Worm (Caenorhabditis elegans) whole organism, mixed stage, embryonic: ENCODE data around the gene mfsd-8.
A peak's percentile ranks its signal among the peaks of the same experiment; 100 is the strongest.
"Not testable (repeated sequence)": the region's sequence is repeated elsewhere in the genome, so short reads cannot be mapped to it uniquely, and the experiment has no call there.

ENCODE experiments used
- M03D4.4 ChIP-seq: sonication (generic microtip); optimal IDR thresholded peaks from 2 replicates; lab custom pipeline; 2017; ENCODE audit warnings: mild to moderate bottlenecking, missing genetic modification characterization, missing compliant biosample characterization
- bed-3 ChIP-seq: fragments of 200-800 bp; sonication (Bioruptor generic); optimal IDR thresholded peaks from 3 replicates; lab custom pipeline; 2018; ENCODE audit warnings: mild to moderate bottlenecking, missing genetic modification characterization, moderate library complexity, missing compliant biosample characterization
- blmp-1 ChIP-seq: fragments of 150-350 bp; optimal IDR thresholded peaks from 2 replicates; lab custom pipeline; 2014; ENCODE audit warnings: missing biosample characterization, missing genetic modification characterization
- ceh-39 ChIP-seq: fragments of 150-350 bp; optimal IDR thresholded peaks from 2 replicates; lab custom pipeline; 2014; ENCODE audit warnings: missing biosample characterization, missing genetic modification characterization
- ceh-43 ChIP-seq: fragments of 200-800 bp; sonication (Bioruptor generic); optimal IDR thresholded peaks from 2 replicates; lab custom pipeline; 2018; ENCODE audit warnings: mild to moderate bottlenecking, missing genetic modification characterization, moderate library complexity, missing compliant biosample characterization
- ceh-83 ChIP-seq: fragments of 200-800 bp; sonication (Bioruptor generic); optimal IDR thresholded peaks from 2 replicates; lab custom pipeline; 2018; ENCODE audit warnings: mild to moderate bottlenecking, missing genetic modification characterization, missing compliant biosample characterization
- ces-1 ChIP-seq: fragments of 150-350 bp; optimal IDR thresholded peaks from 2 replicates; lab custom pipeline; 2014; ENCODE audit warnings: missing biosample characterization, missing genetic modification reagents, missing genetic modification characterization
- cnd-1 ChIP-seq: fragments of 200-800 bp; sonication (Bioruptor generic); optimal IDR thresholded peaks from 2 replicates; lab custom pipeline; 2018; ENCODE audit warnings: mild to moderate bottlenecking, missing genetic modification characterization, missing compliant biosample characterization
- drap-1 ChIP-seq: fragments of 200-800 bp; sonication (Bioruptor generic); optimal IDR thresholded peaks from 3 replicates; lab custom pipeline; 2018; ENCODE audit warnings: mild to moderate bottlenecking, missing genetic modification characterization, missing compliant biosample characterization
- elt-1 ChIP-seq: sonication (generic microtip); optimal IDR thresholded peaks from 2 replicates; lab custom pipeline; 2017; ENCODE audit warnings: missing genetic modification characterization, mild to moderate bottlenecking, missing compliant biosample characterization, antibody characterized with exemption, moderate library complexity, borderline replicate concordance; ENCODE audit not compliant: insufficient read depth
- elt-3 ChIP-seq: fragments of 150-350 bp; optimal IDR thresholded peaks from 2 replicates; lab custom pipeline; 2014; ENCODE audit warnings: missing biosample characterization, missing genetic modification characterization
- ham-2 ChIP-seq: fragments of 200-800 bp; sonication (Bioruptor generic); optimal IDR thresholded peaks from 2 replicates; lab custom pipeline; 2018; ENCODE audit warnings: mild to moderate bottlenecking, missing genetic modification characterization, missing compliant biosample characterization
- hlh-1 ChIP-seq: fragments of 150-350 bp; optimal IDR thresholded peaks from 2 replicates; lab custom pipeline; 2014; ENCODE audit warnings: missing biosample characterization, missing genetic modification reagents, missing genetic modification characterization
- lin-13 ChIP-seq: fragments of 150-350 bp; optimal IDR thresholded peaks from 2 replicates; lab custom pipeline; 2014; ENCODE audit warnings: missing biosample characterization, missing genetic modification characterization
- lin-32 ChIP-seq: fragments of 200-800 bp; sonication (Bioruptor generic); optimal IDR thresholded peaks from 2 replicates; lab custom pipeline; 2018; ENCODE audit warnings: mild to moderate bottlenecking, missing genetic modification characterization, missing compliant biosample characterization
- lsy-2 ChIP-seq: fragments of 150-350 bp; optimal IDR thresholded peaks from 2 replicates; lab custom pipeline; 2014; ENCODE audit warnings: missing biosample characterization, missing genetic modification characterization
- mab-5 ChIP-seq: fragments of 150-350 bp; optimal IDR thresholded peaks from 2 replicates; lab custom pipeline; 2014; ENCODE audit warnings: missing biosample characterization, missing genetic modification characterization
- mep-1 ChIP-seq: fragments of 150-350 bp; optimal IDR thresholded peaks from 2 replicates; lab custom pipeline; 2017; ENCODE audit warnings: missing biosample characterization, missing genetic modification reagents, missing genetic modification characterization, inconsistent platforms
- mls-2 ChIP-seq: sonication (generic microtip); optimal IDR thresholded peaks from 2 replicates; lab custom pipeline; 2016; ENCODE audit warnings: mild to moderate bottlenecking, missing genetic modification characterization, moderate library complexity, missing compliant biosample characterization
- nhr-2 ChIP-seq: fragments of 150-350 bp; optimal IDR thresholded peaks from 2 replicates; lab custom pipeline; 2014; ENCODE audit warnings: missing biosample characterization, missing genetic modification characterization
- nhr-237 ChIP-seq: fragments of 150-350 bp; optimal IDR thresholded peaks from 2 replicates; lab custom pipeline; 2014; ENCODE audit warnings: missing biosample characterization, missing genetic modification characterization
- nhr-76 ChIP-seq: sonication (generic microtip); optimal IDR thresholded peaks from 2 replicates; lab custom pipeline; 2017; ENCODE audit warnings: missing biosample characterization, missing genetic modification characterization
- pha-4 ChIP-seq: fragments of 150-350 bp; optimal IDR thresholded peaks from 2 replicates; lab custom pipeline; 2018; ENCODE audit warnings: missing biosample characterization, missing genetic modification reagents, missing genetic modification characterization
- sem-2 ChIP-seq: fragments of 200-800 bp; sonication (Bioruptor generic); optimal IDR thresholded peaks from 2 replicates; lab custom pipeline; 2018; ENCODE audit warnings: mild to moderate bottlenecking, missing genetic modification characterization, missing compliant biosample characterization
- snpc-4 ChIP-seq: fragments of 150-350 bp; optimal IDR thresholded peaks from 2 replicates; lab custom pipeline; 2014; ENCODE audit warnings: missing biosample characterization, missing genetic modification characterization
- tbx-8 ChIP-seq: fragments of 200-800 bp; sonication (Bioruptor generic); optimal IDR thresholded peaks from 2 replicates; lab custom pipeline; 2018; ENCODE audit warnings: mild to moderate bottlenecking, missing genetic modification characterization, moderate library complexity, missing compliant biosample characterization
- unc-120 ChIP-seq: sonication (generic microtip); optimal IDR thresholded peaks from 2 replicates; lab custom pipeline; 2017; ENCODE audit warnings: missing genetic modification characterization, missing compliant biosample characterization; ENCODE audit not compliant: poor library complexity, severe bottlenecking
- unc-39 ChIP-seq: fragments of 150-350 bp; optimal IDR thresholded peaks from 2 replicates; lab custom pipeline; 2014; ENCODE audit warnings: missing biosample characterization, missing genetic modification characterization
- unc-62 ChIP-seq: fragments of 150-350 bp; optimal IDR thresholded peaks from 2 replicates; lab custom pipeline; 2014; ENCODE audit warnings: missing biosample characterization, missing genetic modification reagents, missing genetic modification characterization
- zip-8 ChIP-seq: fragments of 150-350 bp; optimal IDR thresholded peaks from 2 replicates; lab custom pipeline; 2014; ENCODE audit warnings: missing biosample characterization, missing genetic modification characterization

Gene mfsd-8

ce11 chrIII:3323906-3324305, 41.8 kb downstream of the mfsd-8 start:
- TF ChIP-seq ces-1 (GFP tag; lab: Kevin White, UChicago) (peak; percentile 67), lsy-2 (peak; percentile 51), M03D4.4 (peak; percentile 8), nhr-2 (tag; lab: Kevin White, UChicago) (peak; percentile 4), unc-62 (GFP tag; lab: Kevin White, UChicago) (peak; percentile 10), zip-8 (tag; lab: Kevin White, UChicago) (peak; percentile 82), mab-5 (no peak), pha-4 (peak; percentile 2), ceh-39 (tag; lab: Kevin White, UChicago) (peak; percentile 22), mep-1 (tag; lab: Kevin White, UChicago) (peak; percentile 56), lin-13 (tag; lab: Kevin White, UChicago) (peak; percentile 72), mls-2 (tag; lab: Kevin White, UChicago) (no peak), nhr-237 (tag; lab: Kevin White, UChicago) (peak; percentile 19), unc-39 (no peak)

- TF ChIP-seq nhr-237 (tag; lab: Kevin White, UChicago) (no peak), unc-39 (no peak), elt-3 (tag; lab: Kevin White, UChicago) (no peak), mls-2 (tag; lab: Kevin White, UChicago) (no peak), ceh-39 (tag; lab: Kevin White, UChicago) (no peak), ces-1 (GFP tag; lab: Kevin White, UChicago) (no peak), ceh-83 (GFP tag; lab: Kevin White, UChicago) (no peak), pha-4 (no peak), tbx-8 (GFP tag; lab: Kevin White, UChicago) (no peak), cnd-1 (tag; lab: Kevin White, UChicago) (no peak), sem-2 (no peak), elt-1 (tag; lab: Kevin White, UChicago) (no peak), lin-13 (tag; lab: Kevin White, UChicago) (no peak), hlh-1 (no peak), blmp-1 (tag; lab: Kevin White, UChicago) (no peak), unc-120 (tag; lab: Kevin White, UChicago) (no peak), mep-1 (tag; lab: Kevin White, UChicago) (no peak), M03D4.4 (no peak), drap-1 (GFP tag; lab: Kevin White, UChicago) (no peak), ceh-43 (GFP tag; lab: Kevin White, UChicago) (no peak)
Observed at ce11 chrIII:3329467-3329866, 47.4 kb downstream of the mfsd-8 start.

- TF ChIP-seq mep-1 (tag; lab: Kevin White, UChicago) (no peak), tbx-8 (GFP tag; lab: Kevin White, UChicago) (no peak), unc-62 (GFP tag; lab: Kevin White, UChicago) (no peak), sem-2 (no peak), mab-5 (no peak), lin-13 (tag; lab: Kevin White, UChicago) (no peak), bed-3 (GFP tag; lab: Kevin White, UChicago) (no peak), pha-4 (no peak), ham-2 (GFP tag; lab: Kevin White, UChicago) (no peak), lsy-2 (no peak), lin-32 (GFP tag; lab: Kevin White, UChicago) (no peak), ces-1 (GFP tag; lab: Kevin White, UChicago) (no peak), snpc-4 (tag; lab: Kevin White, UChicago) (no peak), mls-2 (tag; lab: Kevin White, UChicago) (no peak), elt-1 (tag; lab: Kevin White, UChicago) (no peak), ceh-83 (GFP tag; lab: Kevin White, UChicago) (no peak), hlh-1 (no peak), nhr-76 (tag; lab: Kevin White, UChicago) (no peak)
Observed at ce11 chrIII:3331767-3332166, 49.7 kb downstream of the mfsd-8 start.

ce11 chrIII:3332736-3333135, 50.6 kb downstream of the mfsd-8 start, which contains the start of gene Y53G8AR.1:
Gene Y53G8AR.1 (plus strand): TSS chrIII:3333036.
- not testable (repeated sequence) for TF ChIP-seq mab-5; lsy-2; ceh-43 (GFP tag; lab: Kevin White, UChicago)
